Fruit fly (Drosophila melanogaster) whole organism, prepupa: Measurements from ENCODE around the gene CG31326.

Experiments
- Blimp-1 ChIP-seq: fragments of 200-800 bp; sonication (Bioruptor generic); optimal IDR thresholded peaks from 3 replicates; lab custom pipeline; 2017; ENCODE audit warnings: missing biosample characterization, missing genetic modification characterization, mild to moderate bottlenecking, moderate library complexity, missing genetic modification reagents
- CG10631 ChIP-seq: fragments of 200-800 bp; sonication (Bioruptor generic); optimal IDR thresholded peaks from 2 replicates; lab custom pipeline; 2016; ENCODE audit warnings: missing biosample characterization, missing genetic modification characterization
- CG10669 ChIP-seq: fragments of 200-800 bp; sonication (Bioruptor generic); optimal IDR thresholded peaks from 3 replicates; lab custom pipeline; 2018; ENCODE audit warnings: missing biosample characterization, mild to moderate bottlenecking, missing genetic modification characterization, moderate library complexity
- CG11762 ChIP-seq: fragments of 200-800 bp; sonication (Bioruptor generic); optimal IDR thresholded peaks from 3 replicates; lab custom pipeline; 2016; ENCODE audit warnings: missing biosample characterization, missing genetic modification characterization; ENCODE audit not compliant: insufficient read depth
- CG11902 ChIP-seq: fragments of 200-800 bp; sonication (Bioruptor generic); optimal IDR thresholded peaks from 3 replicates; lab custom pipeline; 2016; ENCODE audit warnings: missing biosample characterization, missing genetic modification characterization
- CG1621 ChIP-seq: fragments of 200-800 bp; sonication (Bioruptor generic); optimal IDR thresholded peaks from 3 replicates; lab custom pipeline; 2018; ENCODE audit warnings: missing biosample characterization, mild to moderate bottlenecking, missing genetic modification characterization
- CG16779 ChIP-seq: fragments of 200-800 bp; sonication (Bioruptor generic); optimal IDR thresholded peaks from 3 replicates; lab custom pipeline; 2017; ENCODE audit warnings: missing biosample characterization, mild to moderate bottlenecking, missing genetic modification characterization
- CG3032 ChIP-seq: fragments of 200-800 bp; optimal IDR thresholded peaks from 2 replicates; lab custom pipeline; 2019; ENCODE audit warnings: missing biosample characterization, mild to moderate bottlenecking, missing genetic modification characterization, moderate library complexity
- CG31627 ChIP-seq: fragments of 200-800 bp; sonication (Bioruptor generic); optimal IDR thresholded peaks from 3 replicates; lab custom pipeline; 2016; ENCODE audit warnings: missing biosample characterization, missing genetic modification characterization
- CG32006 ChIP-seq: fragments of 200-800 bp; sonication (Bioruptor generic); optimal IDR thresholded peaks from 3 replicates; lab custom pipeline; 2017; ENCODE audit warnings: missing biosample characterization, mild to moderate bottlenecking, missing genetic modification characterization
- CG34406 ChIP-seq: fragments of 200-800 bp; sonication (Bioruptor generic); optimal IDR thresholded peaks from 3 replicates; lab custom pipeline; 2016; ENCODE audit warnings: missing biosample characterization, missing genetic modification characterization
- CG3919 ChIP-seq: fragments of 200-800 bp; sonication (Bioruptor generic); optimal IDR thresholded peaks from 3 replicates; lab custom pipeline; 2016; ENCODE audit warnings: missing biosample characterization, missing genetic modification characterization
- CG6276 ChIP-seq: fragments of 200-800 bp; sonication (Bioruptor generic); optimal IDR thresholded peaks from 2 replicates; lab custom pipeline; 2017; ENCODE audit warnings: missing biosample characterization, mild to moderate bottlenecking, missing genetic modification characterization
- CG6792 ChIP-seq: fragments of 200-800 bp; sonication (Bioruptor generic); optimal IDR thresholded peaks from 3 replicates; lab custom pipeline; 2016; ENCODE audit warnings: missing biosample characterization, missing genetic modification characterization
- CG6808 ChIP-seq: fragments of 200-800 bp; sonication (Bioruptor generic); optimal IDR thresholded peaks from 3 replicates; lab custom pipeline; 2017; ENCODE audit warnings: missing biosample characterization, missing genetic modification characterization, mild to moderate bottlenecking, moderate library complexity, missing genetic modification reagents
- CG8119 ChIP-seq: fragments of 200-800 bp; sonication (Bioruptor generic); IDR thresholded peaks from 3 replicates; pipeline ENCODE4 v1.3.6; 2022; ENCODE audit warnings: missing biosample characterization, missing genetic modification characterization
- CG8632 ChIP-seq: fragments of 200-800 bp; sonication (Bioruptor generic); optimal IDR thresholded peaks from 3 replicates; lab custom pipeline; 2016; ENCODE audit warnings: missing biosample characterization, missing genetic modification characterization
- CG9139 ChIP-seq: fragments of 200-800 bp; sonication (Bioruptor generic); optimal IDR thresholded peaks from 3 replicates; lab custom pipeline; 2017; ENCODE audit warnings: missing biosample characterization, mild to moderate bottlenecking, missing genetic modification characterization
- Eip75B ChIP-seq: fragments of 200-800 bp; sonication (Bioruptor generic); optimal IDR thresholded peaks from 3 replicates; lab custom pipeline; 2016; ENCODE audit warnings: missing biosample characterization, missing genetic modification characterization
- Eip78C ChIP-seq: fragments of 200-800 bp; sonication (Bioruptor generic); peaks from one replicate; lab custom pipeline; 2016; ENCODE audit warnings: missing biosample characterization, missing genetic modification characterization
- Ets21C ChIP-seq: fragments of 200-800 bp; sonication (Bioruptor generic); optimal IDR thresholded peaks from 3 replicates; lab custom pipeline; 2016; ENCODE audit warnings: missing biosample characterization, missing genetic modification characterization
- Gug ChIP-seq: fragments of 200-800 bp; sonication (Bioruptor generic); IDR thresholded peaks from 2 replicates; pipeline ENCODE4 v1.3.6; 2022; ENCODE audit warnings: missing biosample characterization, missing genetic modification characterization
- Hr4 ChIP-seq: fragments of 200-800 bp; sonication (Bioruptor generic); optimal IDR thresholded peaks from 3 replicates; lab custom pipeline; 2016; ENCODE audit warnings: missing biosample characterization, missing genetic modification characterization
- Lpt ChIP-seq: fragments of 200-800 bp; sonication (Bioruptor generic); optimal IDR thresholded peaks from 3 replicates; lab custom pipeline; 2016; ENCODE audit warnings: missing biosample characterization, missing genetic modification characterization
- Met ChIP-seq: fragments of 200-800 bp; sonication (Bioruptor generic); optimal IDR thresholded peaks from 3 replicates; lab custom pipeline; 2016; ENCODE audit warnings: missing biosample characterization, missing genetic modification characterization
- OdsH ChIP-seq: fragments of 200-800 bp; sonication (Bioruptor generic); optimal IDR thresholded peaks from 3 replicates; lab custom pipeline; 2016; ENCODE audit warnings: missing biosample characterization, missing genetic modification characterization
- Smox ChIP-seq: fragments of 200-800 bp; sonication (Bioruptor generic); optimal IDR thresholded peaks from 3 replicates; lab custom pipeline; 2016; ENCODE audit warnings: missing biosample characterization, missing genetic modification characterization
- Sox14 ChIP-seq: fragments of 200-800 bp; sonication (Bioruptor generic); optimal IDR thresholded peaks from 3 replicates; lab custom pipeline; 2016; ENCODE audit warnings: missing biosample characterization, missing genetic modification characterization
- Sox15 ChIP-seq: fragments of 200-800 bp; sonication (Bioruptor generic); optimal IDR thresholded peaks from 3 replicates; lab custom pipeline; 2016; ENCODE audit warnings: missing biosample characterization, missing genetic modification characterization
- achi ChIP-seq: fragments of 200-800 bp; sonication (Bioruptor generic); optimal IDR thresholded peaks from 3 replicates; lab custom pipeline; 2016; ENCODE audit warnings: missing biosample characterization, missing genetic modification characterization
- acj6 ChIP-seq: fragments of 200-800 bp; sonication (Bioruptor generic); optimal IDR thresholded peaks from 3 replicates; lab custom pipeline; 2016; ENCODE audit warnings: missing biosample characterization, missing genetic modification characterization
- cyc ChIP-seq: fragments of 200-800 bp; sonication (Bioruptor generic); optimal IDR thresholded peaks from 3 replicates; lab custom pipeline; 2016; ENCODE audit warnings: missing biosample characterization, missing genetic modification characterization
- dac ChIP-seq: fragments of 200-800 bp; sonication (Bioruptor generic); optimal IDR thresholded peaks from 2 replicates; lab custom pipeline; 2017; ENCODE audit warnings: missing biosample characterization, mild to moderate bottlenecking, missing genetic modification characterization
- eg ChIP-seq: fragments of 200-800 bp; sonication (Bioruptor generic); IDR thresholded peaks from 3 replicates; pipeline ENCODE4 v1.3.6; 2022; ENCODE audit warnings: missing biosample characterization, missing genetic modification characterization
- esn ChIP-seq: fragments of 200-800 bp; sonication (Bioruptor generic); optimal IDR thresholded peaks from 2 replicates; lab custom pipeline; 2016; ENCODE audit warnings: missing biosample characterization, mild to moderate bottlenecking, missing genetic modification characterization, moderate library complexity
- fd85E ChIP-seq: fragments of 200-800 bp; sonication (Bioruptor generic); optimal IDR thresholded peaks from 3 replicates; lab custom pipeline; 2016; ENCODE audit warnings: missing biosample characterization, missing genetic modification characterization
- fkh ChIP-seq: fragments of 200-800 bp; sonication (Bioruptor generic); optimal IDR thresholded peaks from 3 replicates; lab custom pipeline; 2017; ENCODE audit warnings: missing biosample characterization, mild to moderate bottlenecking, missing genetic modification characterization, moderate library complexity
- lz ChIP-seq: fragments of 200-800 bp; sonication (Bioruptor generic); optimal IDR thresholded peaks from 3 replicates; lab custom pipeline; 2016; ENCODE audit warnings: missing biosample characterization, missing genetic modification characterization
- net ChIP-seq: fragments of 200-800 bp; sonication (Bioruptor generic); optimal IDR thresholded peaks from 3 replicates; lab custom pipeline; 2016; ENCODE audit warnings: missing biosample characterization, missing genetic modification characterization
- pdm3 ChIP-seq: fragments of 200-800 bp; sonication (Bioruptor generic); optimal IDR thresholded peaks from 3 replicates; lab custom pipeline; 2016; ENCODE audit warnings: missing biosample characterization, missing genetic modification characterization
- salr ChIP-seq, 2 experiments: fragments of 200-800 bp; sonication (Bioruptor generic); optimal IDR thresholded peaks; 3 replicates each; lab custom pipeline; 2016 to 2018; ENCODE audit warnings: missing biosample characterization in 2 of 2, missing genetic modification characterization in 2 of 2, mild to moderate bottlenecking in 1 of 2
- ss ChIP-seq, 2 experiments: fragments of 200-800 bp; sonication (Bioruptor generic); optimal IDR thresholded peaks; 2 replicates in 1 of 2; 3 replicates in 1 of 2; lab custom pipeline; 2017 to 2018; ENCODE audit warnings: mild to moderate bottlenecking in 2 of 2, missing biosample characterization in 2 of 2, missing genetic modification characterization in 2 of 2, moderate library complexity in 1 of 2
- svp ChIP-seq: fragments of 200-800 bp; sonication (Bioruptor generic); peaks from one replicate; lab custom pipeline; 2016; ENCODE audit warnings: missing biosample characterization, missing genetic modification characterization
- topi ChIP-seq: fragments of 200-800 bp; sonication (Bioruptor generic); optimal IDR thresholded peaks from 3 replicates; lab custom pipeline; 2016; ENCODE audit warnings: missing biosample characterization, missing genetic modification characterization
- vri ChIP-seq: fragments of 200-800 bp; sonication (Bioruptor generic); optimal IDR thresholded peaks from 3 replicates; lab custom pipeline; 2016; ENCODE audit warnings: missing biosample characterization, mild to moderate bottlenecking, missing genetic modification characterization

The CG31326 gene

dm6 chr3R:14224105-14224574 lies 4.1 kb upstream of the CG31326 start, which contains the start of gene Sp212:
Gene Sp212 (minus strand): TSS chr3R:14224155.
- TF ChIP-seq Ets21C (GFP tag; lab: Kevin White, UChicago): no peak
- TF ChIP-seq CG11902: no peak
- no peak for TF ChIP-seq CG1621 (tag; lab: Kevin White, UChicago)
- no peak for TF ChIP-seq CG9139 (GFP tag; lab: Kevin White, UChicago)
- TF ChIP-seq Blimp-1: no peak
- TF ChIP-seq Eip78C (GFP tag; lab: Kevin White, UChicago): peak; percentile 64
- TF ChIP-seq esn (GFP tag; lab: Kevin White, UChicago): no peak
- no peak for TF ChIP-seq acj6 (GFP tag; lab: Kevin White, UChicago)
- no peak for TF ChIP-seq lz (GFP tag; lab: Kevin White, UChicago)
- peak; percentile 10 for TF ChIP-seq Hr4 (GFP tag; lab: Kevin White, UChicago)
- TF ChIP-seq Sox14 (GFP tag; lab: Kevin White, UChicago): peak; percentile 14
- TF ChIP-seq CG8632 (GFP tag; lab: Kevin White, UChicago): no peak
- no peak for TF ChIP-seq net (GFP tag; lab: Kevin White, UChicago)
- no peak for TF ChIP-seq CG31627 (GFP tag; lab: Kevin White, UChicago)
- peak; percentile 5 for TF ChIP-seq achi
- no peak for TF ChIP-seq ss (GFP tag; optimal IDR thresholded peaks at IDR 0.05; lab: Kevin White, UChicago)
- TF ChIP-seq pdm3: no peak
- TF ChIP-seq CG10669 (GFP tag; lab: Kevin White, UChicago): peak; percentile 19
- no peak for TF ChIP-seq CG6276
- TF ChIP-seq salr (GFP tag; optimal IDR thresholded peaks at IDR 0.05; lab: Kevin White, UChicago): no peak
- TF ChIP-seq CG11762 (GFP tag; lab: Kevin White, UChicago): no peak
- no peak for TF ChIP-seq cyc
- TF ChIP-seq OdsH: no peak
- TF ChIP-seq CG3919: no peak
- TF ChIP-seq fkh (GFP tag; lab: Kevin White, UChicago): no peak
- TF ChIP-seq CG32006 (GFP tag; lab: Kevin White, UChicago): peak; percentile 21
- TF ChIP-seq CG10631 (GFP tag; lab: Kevin White, UChicago): no peak
- TF ChIP-seq CG6792 (GFP tag; lab: Kevin White, UChicago): no peak
- no peak for TF ChIP-seq Sox15 (GFP tag; lab: Kevin White, UChicago)
- TF ChIP-seq dac (GFP tag; lab: Kevin White, UChicago): no peak
- no peak for TF ChIP-seq CG8119 (GFP tag; lab: Robert Waterston, UW)
- no peak for TF ChIP-seq Lpt (GFP tag; lab: Kevin White, UChicago)
- no peak for TF ChIP-seq CG6808 (GFP tag; lab: Kevin White, UChicago)
- 0 out of 3 replicates have a peak, but pooled peaks have one; percentile 27 for TF ChIP-seq eg
- TF ChIP-seq svp: no peak
- TF ChIP-seq Eip75B (GFP tag; lab: Kevin White, UChicago): no peak
- no peak for TF ChIP-seq Smox (GFP tag; lab: Kevin White, UChicago)
- TF ChIP-seq fd85E (GFP tag; lab: Kevin White, UChicago): no peak

- no peak for TF ChIP-seq Ets21C (GFP tag; lab: Kevin White, UChicago)
- no peak for TF ChIP-seq CG6808 (GFP tag; lab: Kevin White, UChicago)
- no peak for TF ChIP-seq Lpt (GFP tag; lab: Kevin White, UChicago)
- no peak for TF ChIP-seq Gug (GFP tag; lab: Robert Waterston, UW)
- no peak for TF ChIP-seq CG1621 (tag; lab: Kevin White, UChicago)
- TF ChIP-seq topi (GFP tag; lab: Kevin White, UChicago): no peak
- TF ChIP-seq CG16779: no peak
- TF ChIP-seq Blimp-1: no peak
- no peak for TF ChIP-seq fd85E (GFP tag; lab: Kevin White, UChicago)
- TF ChIP-seq eg: no peak
- no peak for TF ChIP-seq CG3032
- no peak for TF ChIP-seq cyc
- TF ChIP-seq CG34406: no peak
- TF ChIP-seq vri: no peak
- no peak for TF ChIP-seq Sox14 (GFP tag; lab: Kevin White, UChicago)
- no peak for TF ChIP-seq Met
Measured at dm6 chr3R:14221484-14221883, 1.5 kb upstream of the CG31326 start, which contains the start of gene CG33109. Gene CG33109 (minus strand): TSS chr3R:14221584.
